Fruit fly (Drosophila melanogaster) whole organism, pupa: Measurements from ENCODE around the gene CG17350.
A peak's percentile ranks its signal among the peaks of the same experiment; 100 is the strongest.

Source experiments
- CG10348 ChIP-seq: fragments of 200-800 bp; sonication (Bioruptor generic); IDR thresholded peaks from 2 replicates; pipeline ENCODE4 v1.3.6; 2022; ENCODE audit warnings: missing biosample characterization, missing genetic modification characterization
- CG12605 ChIP-seq: fragments of 200-800 bp; sonication (Bioruptor generic); IDR thresholded peaks from 2 replicates; pipeline ENCODE4 v1.3.6; 2022; ENCODE audit warnings: missing biosample characterization, missing genetic modification characterization
- CG13204 ChIP-seq: fragments of 200-800 bp; sonication (Bioruptor generic); optimal IDR thresholded peaks from 2 replicates; lab custom pipeline; 2018; ENCODE audit warnings: missing biosample characterization, mild to moderate bottlenecking, missing genetic modification characterization, moderate library complexity
- CG14655 ChIP-seq: fragments of 200-800 bp; sonication (Bioruptor generic); optimal IDR thresholded peaks from 3 replicates; lab custom pipeline; 2017; ENCODE audit warnings: mild to moderate bottlenecking, missing biosample characterization, missing genetic modification reagents, missing genetic modification characterization
- CG15710 ChIP-seq: fragments of 200-800 bp; sonication (Bioruptor generic); optimal IDR thresholded peaks from 2 replicates; lab custom pipeline; 2018; ENCODE audit warnings: missing biosample characterization, mild to moderate bottlenecking, missing genetic modification characterization, moderate library complexity
- CG17806 ChIP-seq: fragments of 200-800 bp; sonication (Bioruptor generic); optimal IDR thresholded peaks from 2 replicates; lab custom pipeline; 2018; ENCODE audit warnings: missing biosample characterization, mild to moderate bottlenecking, missing genetic modification characterization, moderate library complexity
- CG32121 ChIP-seq: fragments of 200-800 bp; sonication (Bioruptor generic); IDR thresholded peaks from 2 replicates; pipeline ENCODE4 v1.3.6; 2022; ENCODE audit warnings: missing biosample characterization, missing genetic modification characterization
- CG34367 ChIP-seq: fragments of 200-800 bp; sonication (Bioruptor generic); optimal IDR thresholded peaks from 2 replicates; lab custom pipeline; 2018; ENCODE audit warnings: missing biosample characterization, mild to moderate bottlenecking, missing genetic modification characterization
- CG4496 ChIP-seq: fragments of 200-800 bp; sonication (Bioruptor generic); IDR thresholded peaks from 3 replicates; pipeline ENCODE4 v1.3.6; 2022; ENCODE audit warnings: missing biosample characterization, missing genetic modification characterization
- CG8159 ChIP-seq: fragments of 200-800 bp; sonication (Bioruptor generic); optimal IDR thresholded peaks from 3 replicates; lab custom pipeline; 2018; ENCODE audit warnings: missing biosample characterization, mild to moderate bottlenecking, missing genetic modification characterization, moderate library complexity
- CG8301 ChIP-seq: fragments of 200-800 bp; sonication (Bioruptor generic); optimal IDR thresholded peaks from 2 replicates; lab custom pipeline; 2018; ENCODE audit warnings: missing biosample characterization, mild to moderate bottlenecking, missing genetic modification characterization
- CG9948 ChIP-seq: fragments of 200-800 bp; sonication (Bioruptor generic); optimal IDR thresholded peaks from 2 replicates; lab custom pipeline; 2018; ENCODE audit warnings: missing biosample characterization, mild to moderate bottlenecking, missing genetic modification characterization, moderate library complexity
- D1 ChIP-seq: fragments of 200-800 bp; sonication (Bioruptor generic); optimal IDR thresholded peaks from 2 replicates; lab custom pipeline; 2018; ENCODE audit warnings: missing biosample characterization, mild to moderate bottlenecking, missing genetic modification characterization, moderate library complexity
- EcR ChIP-seq: fragments of 200-800 bp; sonication (Bioruptor generic); optimal IDR thresholded peaks from 3 replicates; lab custom pipeline; 2019; ENCODE audit warnings: missing biosample characterization, missing genetic modification characterization, mild to moderate bottlenecking, moderate library complexity, missing genetic modification reagents
- Ets98B ChIP-seq: fragments of 200-800 bp; sonication (Bioruptor generic); IDR thresholded peaks from 2 replicates; pipeline ENCODE4 v1.3.6; 2022; ENCODE audit warnings: missing biosample characterization, missing genetic modification characterization
- Pif1A ChIP-seq: fragments of 200-800 bp; sonication (Bioruptor generic); optimal IDR thresholded peaks from 3 replicates; lab custom pipeline; 2016; ENCODE audit warnings: missing biosample characterization, missing genetic modification characterization
- Pif1B ChIP-seq: fragments of 200-800 bp; sonication (Bioruptor generic); optimal IDR thresholded peaks from 3 replicates; lab custom pipeline; 2016; ENCODE audit warnings: missing biosample characterization, missing genetic modification characterization
- Snoo ChIP-seq: fragments of 200-800 bp; sonication (Bioruptor generic); optimal IDR thresholded peaks from 3 replicates; lab custom pipeline; 2017; ENCODE audit warnings: missing biosample characterization, mild to moderate bottlenecking, missing genetic modification characterization, inconsistent platforms
- fd96Ca ChIP-seq: fragments of 200-800 bp; sonication (Bioruptor generic); IDR thresholded peaks from 3 replicates; pipeline ENCODE4 v1.3.6; 2022; ENCODE audit warnings: missing biosample characterization, missing genetic modification characterization
- gl ChIP-seq: fragments of 200-800 bp; sonication (Bioruptor generic); optimal IDR thresholded peaks from 2 replicates; lab custom pipeline; 2018; ENCODE audit warnings: missing biosample characterization, mild to moderate bottlenecking, missing genetic modification characterization
- rn ChIP-seq: fragments of 200-800 bp; sonication (Bioruptor generic); IDR thresholded peaks from 2 replicates; pipeline ENCODE4 v1.3.6; 2022; ENCODE audit warnings: missing biosample characterization, missing genetic modification characterization

The CG17350 gene

DNA sequence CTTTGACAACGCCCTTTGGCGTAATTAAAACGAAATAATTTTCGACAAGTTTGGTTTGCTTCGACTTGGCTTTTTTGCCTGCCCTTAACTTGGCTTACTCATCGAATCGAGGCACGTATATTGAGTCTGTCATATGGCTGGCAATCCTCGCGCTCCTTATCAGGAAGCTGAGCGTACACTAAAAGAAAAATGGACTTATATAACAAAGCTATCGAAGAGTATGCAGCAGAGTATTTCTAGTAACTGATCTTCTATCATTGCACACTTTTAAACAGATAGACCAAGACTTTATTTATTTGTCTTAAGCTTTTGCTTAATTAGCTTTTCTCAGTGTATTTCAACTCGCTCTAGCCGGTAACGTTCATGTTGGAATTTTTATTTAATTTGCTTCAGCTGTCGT, 14.4 kb upstream of the CG17350 start:
- TF ChIP-seq Snoo, result no peak
- no peak for TF ChIP-seq rn (GFP tag; lab: Robert Waterston, UW)
- no peak for TF ChIP-seq CG10348 (GFP tag; lab: Robert Waterston, UW)
- peak; percentile 34 for TF ChIP-seq CG15710

- TF ChIP-seq EcR (GFP tag; lab: Kevin White, UChicago) (no peak), D1 (tag; lab: Kevin White, UChicago) (no peak), fd96Ca (GFP tag; lab: Robert Waterston, UW) (no peak), CG13204 (no peak), CG17806 (tag; lab: Kevin White, UChicago) (no peak)
Observed at dm6 chr2L:19366730-19367129, 14.0 kb upstream of the CG17350 start.

dm6 chr2L:19370046-19370445, 10.7 kb upstream of the CG17350 start, which contains the start of gene CG17349:
TSS of gene CG17349 (plus strand) at chr2L:19370445.
- TF ChIP-seq CG8301 (tag; lab: Kevin White, UChicago), result no peak
- TF ChIP-seq CG12605 (GFP tag; lab: Robert Waterston, UW), result no peak
- no peak for TF ChIP-seq EcR (GFP tag; lab: Kevin White, UChicago)

DNA sequence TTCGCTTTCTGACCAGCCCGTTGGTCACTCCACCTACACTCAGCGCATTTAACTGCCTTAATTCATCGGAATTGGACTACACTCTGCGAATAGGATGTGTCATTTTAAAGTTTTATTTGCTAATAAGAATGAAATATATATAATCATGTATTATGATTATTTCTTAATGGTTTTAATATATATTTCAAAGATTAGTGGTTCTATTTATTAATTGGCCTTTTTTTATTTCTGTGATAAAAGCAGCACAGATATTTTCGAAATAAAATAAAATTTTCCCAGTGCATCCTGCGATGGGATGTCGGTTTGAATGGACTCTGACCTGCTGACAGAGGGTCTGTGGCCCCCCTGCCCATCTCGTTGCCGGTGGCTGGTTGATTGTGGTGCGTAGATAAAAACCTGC, 6.9 kb upstream of the CG17350 start:
- TF ChIP-seq CG9948 (tag; lab: Kevin White, UChicago), result no peak
- peak; percentile 27 for TF ChIP-seq CG8159

dm6 chr2L:19376145-19376544, 4.6 kb upstream of the CG17350 start:
- TF ChIP-seq fd96Ca (GFP tag; lab: Robert Waterston, UW) (peak; percentile 88), EcR (GFP tag; lab: Kevin White, UChicago) (no peak), gl (tag; lab: Kevin White, UChicago) (peak; percentile 9), CG15710 (peak; percentile 52), CG34367 (peak; percentile 49), CG12605 (GFP tag; lab: Robert Waterston, UW) (peak; percentile 70), CG13204 (no peak), rn (GFP tag; lab: Robert Waterston, UW) (no peak), CG14655 (GFP tag; lab: Kevin White, UChicago) (peak; percentile 84), CG32121 (peak; percentile 48), CG9948 (tag; lab: Kevin White, UChicago) (peak; percentile 56), Pif1A (GFP tag; lab: Kevin White, UChicago) (peak; percentile 67), CG17806 (tag; lab: Kevin White, UChicago) (peak; percentile 64), CG8159 (peak; percentile 70), Snoo (peak; percentile 32), CG8301 (tag; lab: Kevin White, UChicago) (peak; percentile 80), Pif1B (GFP tag; lab: Kevin White, UChicago) (peak; percentile 51), CG4496 (peak; percentile 81), Ets98B (GFP tag; lab: Robert Waterston, UW) (peak; percentile 82), CG10348 (GFP tag; lab: Robert Waterston, UW) (no peak)
- TF ChIP-seq, all 21 proteins: peak for 16

DNA sequence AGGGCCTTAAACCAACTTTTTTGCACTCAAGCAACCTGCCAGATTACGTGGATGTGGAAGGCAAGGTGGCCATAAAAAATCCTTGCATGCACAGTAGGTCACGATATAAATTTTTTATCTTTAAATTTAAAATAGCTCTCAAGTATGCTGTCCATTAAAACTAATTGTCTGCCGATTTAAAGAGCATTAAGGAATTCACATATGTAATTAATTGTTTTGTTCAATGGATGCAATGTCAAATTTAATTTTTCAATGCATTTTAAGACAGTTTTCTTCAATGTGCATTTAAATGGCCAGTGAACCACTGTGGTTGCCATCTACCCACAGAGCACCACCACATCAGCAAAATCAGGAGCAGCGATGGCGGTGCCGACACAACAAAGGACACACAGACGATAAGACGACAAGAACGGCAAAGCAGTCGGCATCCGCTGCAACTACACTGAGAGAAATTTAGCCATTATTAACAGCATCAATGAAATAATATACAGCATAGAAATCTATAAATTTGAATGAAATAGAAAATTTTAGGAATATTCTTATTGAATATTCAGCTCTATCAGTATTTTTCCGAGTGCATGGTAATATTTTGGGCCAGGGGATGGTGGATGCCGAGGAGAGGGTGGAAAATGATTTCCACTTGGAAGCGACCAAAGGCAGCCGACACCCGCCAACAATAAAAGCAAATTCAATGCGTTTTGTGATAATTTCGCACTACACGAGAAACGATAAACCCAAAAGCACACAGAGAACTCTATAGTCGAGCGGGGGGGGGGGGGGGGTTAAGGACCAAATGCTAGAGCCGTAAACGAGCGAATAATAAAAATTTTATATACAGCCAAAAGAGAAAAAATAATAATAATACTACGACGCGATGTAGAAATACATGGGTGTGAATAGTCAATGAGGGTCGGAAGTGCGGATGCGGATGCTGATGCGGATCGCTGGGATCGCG, 3.3 kb upstream of the CG17350 start:
- TF ChIP-seq CG10348 (GFP tag; lab: Robert Waterston, UW) (no peak), CG15710 (peak; percentile 32), fd96Ca (GFP tag; lab: Robert Waterston, UW) (no peak; the same call in 2 of the 3 replicates), CG14655 (GFP tag; lab: Kevin White, UChicago) (peak; percentile 10), Ets98B (GFP tag; lab: Robert Waterston, UW) (no peak), CG9948 (tag; lab: Kevin White, UChicago) (peak; percentile 37), CG34367 (peak; percentile 21), EcR (GFP tag; lab: Kevin White, UChicago) (no peak), Pif1A (GFP tag; lab: Kevin White, UChicago) (peak; percentile 15), rn (GFP tag; lab: Robert Waterston, UW) (no peak), Pif1B (GFP tag; lab: Kevin White, UChicago) (no peak), CG8301 (tag; lab: Kevin White, UChicago) (no peak), CG13204 (no peak), CG32121 (no peak), Snoo (no peak), gl (tag; lab: Kevin White, UChicago) (no peak), D1 (tag; lab: Kevin White, UChicago) (no peak), CG4496 (no peak; the same call in 2 of the 3 replicates), CG17806 (tag; lab: Kevin White, UChicago) (peak; percentile 34), CG8159 (peak; percentile 55), CG12605 (GFP tag; lab: Robert Waterston, UW) (no peak)
